Fruit fly (Drosophila melanogaster) whole organism, pupa: ENCODE results near the gene PyK.

Source experiments
- CG10348 ChIP-seq: fragments of 200-800 bp; sonication (Bioruptor generic); IDR thresholded peaks from 2 replicates; pipeline ENCODE4 v1.3.6; 2022; ENCODE audit warnings: missing biosample characterization, missing genetic modification characterization
- CG12605 ChIP-seq: fragments of 200-800 bp; sonication (Bioruptor generic); IDR thresholded peaks from 2 replicates; pipeline ENCODE4 v1.3.6; 2022; ENCODE audit warnings: missing biosample characterization, missing genetic modification characterization
- CG13204 ChIP-seq: fragments of 200-800 bp; sonication (Bioruptor generic); optimal IDR thresholded peaks from 2 replicates; lab custom pipeline; 2018; ENCODE audit warnings: missing biosample characterization, mild to moderate bottlenecking, missing genetic modification characterization, moderate library complexity
- CG17806 ChIP-seq: fragments of 200-800 bp; sonication (Bioruptor generic); optimal IDR thresholded peaks from 2 replicates; lab custom pipeline; 2018; ENCODE audit warnings: missing biosample characterization, mild to moderate bottlenecking, missing genetic modification characterization, moderate library complexity
- CG4496 ChIP-seq: fragments of 200-800 bp; sonication (Bioruptor generic); IDR thresholded peaks from 3 replicates; pipeline ENCODE4 v1.3.6; 2022; ENCODE audit warnings: missing biosample characterization, missing genetic modification characterization
- CG8301 ChIP-seq: fragments of 200-800 bp; sonication (Bioruptor generic); optimal IDR thresholded peaks from 2 replicates; lab custom pipeline; 2018; ENCODE audit warnings: missing biosample characterization, mild to moderate bottlenecking, missing genetic modification characterization
- CG9948 ChIP-seq: fragments of 200-800 bp; sonication (Bioruptor generic); optimal IDR thresholded peaks from 2 replicates; lab custom pipeline; 2018; ENCODE audit warnings: missing biosample characterization, mild to moderate bottlenecking, missing genetic modification characterization, moderate library complexity
- D1 ChIP-seq: fragments of 200-800 bp; sonication (Bioruptor generic); optimal IDR thresholded peaks from 2 replicates; lab custom pipeline; 2018; ENCODE audit warnings: missing biosample characterization, mild to moderate bottlenecking, missing genetic modification characterization, moderate library complexity
- EcR ChIP-seq: fragments of 200-800 bp; sonication (Bioruptor generic); optimal IDR thresholded peaks from 3 replicates; lab custom pipeline; 2019; ENCODE audit warnings: missing biosample characterization, missing genetic modification characterization, mild to moderate bottlenecking, moderate library complexity, missing genetic modification reagents
- fd96Ca ChIP-seq: fragments of 200-800 bp; sonication (Bioruptor generic); IDR thresholded peaks from 3 replicates; pipeline ENCODE4 v1.3.6; 2022; ENCODE audit warnings: missing biosample characterization, missing genetic modification characterization
- gl ChIP-seq: fragments of 200-800 bp; sonication (Bioruptor generic); optimal IDR thresholded peaks from 2 replicates; lab custom pipeline; 2018; ENCODE audit warnings: missing biosample characterization, mild to moderate bottlenecking, missing genetic modification characterization
- rn ChIP-seq: fragments of 200-800 bp; sonication (Bioruptor generic); IDR thresholded peaks from 2 replicates; pipeline ENCODE4 v1.3.6; 2022; ENCODE audit warnings: missing biosample characterization, missing genetic modification characterization

DNA sequence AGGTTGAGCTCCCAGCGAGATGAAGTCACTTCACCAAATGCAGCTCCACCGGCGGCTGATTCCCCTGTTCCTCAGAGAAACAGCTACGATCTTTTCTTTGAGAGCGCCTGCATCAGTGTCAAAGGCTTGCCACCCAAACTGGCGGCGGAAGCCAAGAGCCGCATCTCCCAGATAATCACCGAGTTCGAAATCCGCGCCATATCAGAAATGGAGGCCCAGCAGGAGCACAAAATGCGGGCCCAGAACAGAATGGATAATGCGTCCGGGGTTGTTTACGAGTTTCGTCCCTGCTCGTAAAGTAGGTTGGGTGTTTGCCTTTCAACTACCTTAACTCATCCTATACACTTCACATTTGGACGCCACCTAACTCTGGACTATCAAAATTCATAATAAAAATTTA lies 14.4 kb downstream of the PyK start, which contains the start of gene Gpdh3:
- TF ChIP-seq CG9948 (tag; lab: Kevin White, UChicago), result no peak
- TF ChIP-seq CG17806 (tag; lab: Kevin White, UChicago), result no peak
- no peak for TF ChIP-seq CG12605 (GFP tag; lab: Robert Waterston, UW)
- no peak for TF ChIP-seq CG4496 (GFP tag; lab: Robert Waterston, UW)
- no peak for TF ChIP-seq EcR (GFP tag; lab: Kevin White, UChicago)
- no peak for TF ChIP-seq gl (tag; lab: Kevin White, UChicago)
- TF ChIP-seq CG8301, result no peak
- TF ChIP-seq fd96Ca (GFP tag; lab: Robert Waterston, UW), result no peak
- TF ChIP-seq rn (GFP tag; lab: Robert Waterston, UW), result no peak
- no peak for TF ChIP-seq CG13204 (GFP tag; lab: Kevin White, UChicago)
- TF ChIP-seq D1 (tag; lab: Kevin White, UChicago), result no peak
- TF ChIP-seq CG10348 (GFP tag; lab: Robert Waterston, UW), result no peak
